Fruit fly (Drosophila melanogaster): ENCODE data around the gene CG9467.

dm6 chr3R:9767620-9768592, 32.9 kb downstream of the CG9467 start, which contains the start of gene Naa80:
- TF ChIP-seq EcR (GFP tag; optimal IDR thresholded peaks at IDR 0.05) (no peak), psq (optimal IDR thresholded peaks at IDR 0.05) (no peak), usp (GFP tag; optimal IDR thresholded peaks at IDR 0.05) (no peak), pan (optimal IDR thresholded peaks at IDR 0.05) (no peak), CG8478 (optimal IDR thresholded peaks at IDR 0.05) (no peak)

Data from whole organism.